Worm (Caenorhabditis elegans) whole organism, L4 larva: ENCODE results near the gene T11G6.2.

ENCODE experiments used
- F37D6.2 ChIP-seq: sonication (generic microtip); optimal IDR thresholded peaks from 2 replicates; lab custom pipeline; 2016; ENCODE audit warnings: mild to moderate bottlenecking, missing genetic modification characterization, missing compliant biosample characterization
- T20F7.1 ChIP-seq: fragments of 200-800 bp; sonication (Bioruptor generic); optimal IDR thresholded peaks from 2 replicates; lab custom pipeline; 2018; ENCODE audit warnings: mild to moderate bottlenecking, missing genetic modification characterization, missing compliant biosample characterization
- T26A8.4 ChIP-seq: fragments of 200-800 bp; sonication (Bioruptor generic); IDR thresholded peaks from 2 replicates; pipeline ENCODE4 v1.3.6; 2022; ENCODE audit warnings: missing genetic modification characterization, missing compliant biosample characterization
- Y105C5A.15 ChIP-seq: fragments of 200-800 bp; sonication (Bioruptor generic); IDR thresholded peaks from 2 replicates; pipeline ENCODE4 v1.3.6; 2022; ENCODE audit warnings: missing genetic modification characterization, missing compliant biosample characterization
- ZK546.5 ChIP-seq, 2 experiments: sonication (generic microtip); optimal IDR thresholded peaks; 2 replicates each; lab custom pipeline; 2017; ENCODE audit warnings: missing biosample characterization in 2 of 2, missing genetic modification characterization in 2 of 2
- ama-1 ChIP-seq: fragments of 150-350 bp; optimal IDR thresholded peaks from 2 replicates; lab custom pipeline; 2014; ENCODE audit warnings: inconsistent platforms, mixed read lengths
- ceh-20 ChIP-seq: fragments of 200-800 bp; sonication (Bioruptor generic); IDR thresholded peaks from 2 replicates; pipeline ENCODE4 v1.3.6; 2022; ENCODE audit warnings: missing genetic modification reagents, missing genetic modification characterization, missing compliant biosample characterization
- ceh-82 ChIP-seq: sonication (generic microtip); optimal IDR thresholded peaks from 2 replicates; lab custom pipeline; 2017; ENCODE audit warnings: missing biosample characterization, missing genetic modification characterization
- cey-2 ChIP-seq: sonication (generic microtip); optimal IDR thresholded peaks from 3 replicates; lab custom pipeline; 2017; ENCODE audit warnings: missing genetic modification characterization, mild to moderate bottlenecking, missing compliant biosample characterization, antibody characterized with exemption, borderline replicate concordance; ENCODE audit not compliant: insufficient read depth
- ctbp-1 ChIP-seq: fragments of 200-800 bp; sonication (Bioruptor generic); IDR thresholded peaks from 2 replicates; pipeline ENCODE4 v1.3.6; 2022; ENCODE audit warnings: missing genetic modification reagents, missing genetic modification characterization, missing compliant biosample characterization
- daf-19 ChIP-seq: fragments of 200-800 bp; sonication (Bioruptor generic); conservative IDR thresholded peaks from 2 replicates; pipeline ENCODE4 v1.3.6; 2022; ENCODE audit warnings: missing genetic modification characterization, missing compliant biosample characterization
- dmd-8 ChIP-seq: fragments of 200-800 bp; sonication (Bioruptor generic); IDR thresholded peaks from 2 replicates; pipeline ENCODE4 v1.3.6; 2022; ENCODE audit warnings: missing genetic modification characterization, missing compliant biosample characterization
- dve-1 ChIP-seq: sonication (generic microtip); optimal IDR thresholded peaks from 2 replicates; lab custom pipeline; 2017; ENCODE audit warnings: antibody characterized with exemption, mild to moderate bottlenecking, missing genetic modification characterization, missing compliant biosample characterization; ENCODE audit not compliant: insufficient read depth
- egl-43 ChIP-seq: fragments of 200-800 bp; sonication (Bioruptor generic); IDR thresholded peaks from 2 replicates; pipeline ENCODE4 v1.3.6; 2022; ENCODE audit warnings: missing genetic modification reagents, missing genetic modification characterization, missing compliant biosample characterization
- fkh-10 ChIP-seq: fragments of 150-350 bp; optimal IDR thresholded peaks from 2 replicates; lab custom pipeline; 2014; ENCODE audit warnings: missing biosample characterization, missing genetic modification reagents, missing genetic modification characterization
- hlh-30 ChIP-seq: sonication (generic microtip); optimal IDR thresholded peaks from 2 replicates; lab custom pipeline; 2017; ENCODE audit warnings: antibody characterized with exemption, mild to moderate bottlenecking, missing genetic modification characterization, missing compliant biosample characterization; ENCODE audit not compliant: insufficient read depth
- hmg-1.1 ChIP-seq: fragments of 200-800 bp; sonication (Bioruptor generic); IDR thresholded peaks from 2 replicates; pipeline ENCODE4 v1.3.6; 2022; ENCODE audit warnings: missing genetic modification reagents, missing genetic modification characterization, missing compliant biosample characterization
- jun-1 ChIP-seq: fragments of 150-350 bp; optimal IDR thresholded peaks from 2 replicates; lab custom pipeline; 2014; ENCODE audit warnings: missing biosample characterization, missing genetic modification reagents, missing genetic modification characterization
- lin-1 ChIP-seq: fragments of 200-800 bp; sonication (Bioruptor generic); IDR thresholded peaks from 2 replicates; pipeline ENCODE4 v1.3.6; 2022; ENCODE audit warnings: missing genetic modification reagents, missing genetic modification characterization, missing compliant biosample characterization
- lin-13 ChIP-seq: fragments of 150-350 bp; optimal IDR thresholded peaks from 2 replicates; lab custom pipeline; 2014; ENCODE audit warnings: missing biosample characterization, missing genetic modification reagents, missing genetic modification characterization
- lin-38 ChIP-seq: fragments of 200-800 bp; sonication (Bioruptor generic); IDR thresholded peaks from 2 replicates; pipeline ENCODE4 v1.3.6; 2022; ENCODE audit warnings: missing genetic modification reagents, missing genetic modification characterization, missing compliant biosample characterization
- mdl-1 ChIP-seq, 2 experiments: fragments of 150-350 bp in 1 of 2; sonication (generic microtip) in 1 of 2; optimal IDR thresholded peaks; 2 replicates each; lab custom pipeline; 2014 to 2017; ENCODE audit warnings: missing biosample characterization in 2 of 2, missing genetic modification characterization in 2 of 2
- mep-1 ChIP-seq: fragments of 150-350 bp; sonication (generic microtip); optimal IDR thresholded peaks from 3 replicates; lab custom pipeline; 2014; ENCODE audit warnings: missing biosample characterization, missing genetic modification characterization
- mxl-3 ChIP-seq: fragments of 200-800 bp; sonication (Bioruptor generic); optimal IDR thresholded peaks from 2 replicates; lab custom pipeline; 2018; ENCODE audit warnings: mild to moderate bottlenecking, missing genetic modification characterization, missing compliant biosample characterization
- nhr-10 ChIP-seq: fragments of 150-350 bp; optimal IDR thresholded peaks from 2 replicates; lab custom pipeline; 2014; ENCODE audit warnings: missing biosample characterization, missing genetic modification characterization
- nhr-102 ChIP-seq: sonication (generic microtip); optimal IDR thresholded peaks from 2 replicates; lab custom pipeline; 2016; ENCODE audit warnings: mild to moderate bottlenecking, missing genetic modification characterization, moderate library complexity, missing compliant biosample characterization
- nhr-25 ChIP-seq: sonication (generic microtip); optimal IDR thresholded peaks from 2 replicates; lab custom pipeline; 2017; ENCODE audit warnings: missing genetic modification characterization, mild to moderate bottlenecking, missing compliant biosample characterization, antibody characterized with exemption, moderate library complexity, borderline replicate concordance; ENCODE audit not compliant: insufficient read depth
- nhr-42 ChIP-seq: fragments of 200-800 bp; sonication (Bioruptor generic); IDR thresholded peaks from 2 replicates; pipeline ENCODE4 v1.3.6; 2022; ENCODE audit warnings: missing genetic modification characterization, missing compliant biosample characterization
- nhr-6 ChIP-seq: fragments of 150-350 bp; optimal IDR thresholded peaks from 2 replicates; lab custom pipeline; 2014; ENCODE audit warnings: missing biosample characterization, missing genetic modification characterization
- nhr-77 ChIP-seq: fragments of 150-350 bp; optimal IDR thresholded peaks from 2 replicates; lab custom pipeline; 2014; ENCODE audit warnings: missing biosample characterization, missing genetic modification characterization
- php-3 ChIP-seq: fragments of 200-800 bp; sonication (Bioruptor generic); IDR thresholded peaks from 2 replicates; pipeline ENCODE4 v1.3.6; 2022; ENCODE audit warnings: missing genetic modification reagents, missing genetic modification characterization, missing compliant biosample characterization
- pqm-1 ChIP-seq: sonication (generic microtip); optimal IDR thresholded peaks from 2 replicates; lab custom pipeline; 2017; ENCODE audit warnings: missing biosample characterization, missing genetic modification characterization
- rbr-2 ChIP-seq: sonication (generic microtip); optimal IDR thresholded peaks from 2 replicates; lab custom pipeline; 2016; ENCODE audit warnings: missing genotype, missing genetic modification characterization, missing compliant biosample characterization
- set-16 ChIP-seq: fragments of 200-800 bp; sonication (Bioruptor generic); IDR thresholded peaks from 2 replicates; pipeline ENCODE4 v1.3.6; 2022; ENCODE audit warnings: missing genetic modification reagents, missing genetic modification characterization, missing compliant biosample characterization
- spr-1 ChIP-seq: sonication (generic microtip); optimal IDR thresholded peaks from 2 replicates; lab custom pipeline; 2016; ENCODE audit warnings: mild to moderate bottlenecking, missing genetic modification characterization, missing compliant biosample characterization
- tag-97 ChIP-seq: fragments of 200-800 bp; sonication (Bioruptor generic); IDR thresholded peaks from 2 replicates; pipeline ENCODE4 v1.3.6; 2022; ENCODE audit warnings: missing genetic modification characterization, missing compliant biosample characterization
- tra-1 ChIP-seq: fragments of 200-800 bp; sonication (Bioruptor generic); IDR thresholded peaks from 2 replicates; pipeline ENCODE4 v1.3.6; 2022; ENCODE audit warnings: missing genetic modification reagents, missing genetic modification characterization, missing compliant biosample characterization
- unc-62 ChIP-seq, 3 experiments: fragments of 150-350 bp in 1 of 3; sonication (generic microtip); optimal IDR thresholded peaks in 2 of 3; peaks in 1 of 3; 1 replicate in 1 of 3; 2 replicates in 2 of 3; lab custom pipeline; 2014 to 2017; ENCODE audit warnings: missing biosample characterization in 3 of 3, missing genetic modification characterization in 3 of 3, missing genetic modification reagents in 3 of 3, missing genotype in 1 of 3
- zfp-2 ChIP-seq: sonication (generic microtip); optimal IDR thresholded peaks from 2 replicates; lab custom pipeline; 2016; ENCODE audit warnings: mild to moderate bottlenecking, missing genetic modification characterization, missing compliant biosample characterization
- zfp-3 ChIP-seq: fragments of 200-800 bp; sonication (Bioruptor generic); conservative IDR thresholded peaks from 2 replicates; pipeline ENCODE4 v1.3.6; 2022; ENCODE audit warnings: missing genetic modification reagents, missing genetic modification characterization, missing compliant biosample characterization
- zip-2 ChIP-seq: fragments of 150-350 bp; optimal IDR thresholded peaks from 2 replicates; lab custom pipeline; 2014; ENCODE audit warnings: missing biosample characterization, missing genetic modification characterization

The T11G6.2 gene

ce11 chrIV:10821672-10822304 is 36.5 kb downstream of the T11G6.2 start (continued):
- no peak; the same call in none of the 2 replicates for TF ChIP-seq lin-38
- TF ChIP-seq unc-62 (GFP tag; optimal IDR thresholded peaks at IDR 0.05 in 1 of 2; lab: Kevin White, UChicago), result peak in 1 of 2 experiments; percentile 95
- TF ChIP-seq unc-62 (tag; optimal IDR thresholded peaks at IDR 0.05; lab: Kevin White, UChicago), result no peak
- TF ChIP-seq ZK546.5 (tag; optimal IDR thresholded peaks at IDR 0.05; lab: Kevin White, UChicago), result no peak
- peak; percentile 68; the same call in 1 of the 2 replicates for TF ChIP-seq daf-19 (GFP tag; lab: Robert Waterston, UW)
- peak; percentile 96 for TF ChIP-seq mep-1 (tag; lab: Kevin White, UChicago)
- peak; percentile 47 for TF ChIP-seq nhr-102 (tag; lab: Kevin White, UChicago)
- TF ChIP-seq Y105C5A.15, result no peak
- no peak for TF ChIP-seq zfp-3
- peak; percentile 61 for TF ChIP-seq spr-1 (tag; lab: Kevin White, UChicago)
- peak; percentile 61 for TF ChIP-seq set-16
- peak; percentile 75; the same call in 1 of the 2 replicates for TF ChIP-seq nhr-42 (GFP tag; lab: Robert Waterston, UW)
- TF ChIP-seq nhr-77 (tag; lab: Kevin White, UChicago), result peak; percentile 69
- TF ChIP-seq jun-1 (tag; lab: Kevin White, UChicago), result peak; percentile 73
- TF ChIP-seq nhr-25 (tag; lab: Kevin White, UChicago), result peak; percentile 92
- TF ChIP-seq nhr-10 (tag; lab: Kevin White, UChicago), result peak; percentile 88
- TF ChIP-seq ceh-20 (GFP tag; lab: Robert Waterston, UW), result peak; percentile 76; the same call in 1 of the 2 replicates
- peak; percentile 71 for TF ChIP-seq F37D6.2 (tag; lab: Kevin White, UChicago)
- peak; percentile 67 for TF ChIP-seq T26A8.4 (GFP tag; lab: Robert Waterston, UW)
- no peak for TF ChIP-seq zip-2 (tag; lab: Kevin White, UChicago)
- peak; percentile 33 for TF ChIP-seq pqm-1 (tag; lab: Kevin White, UChicago)
- TF ChIP-seq egl-43 (GFP tag; lab: Robert Waterston, UW), result 0 out of 2 replicates have a peak, but pooled peaks have one; percentile 27
- no peak for TF ChIP-seq php-3 (GFP tag; lab: Robert Waterston, UW)
- peak; percentile 64 for TF ChIP-seq lin-13 (GFP tag; lab: Kevin White, UChicago)
- TF ChIP-seq nhr-6 (tag; lab: Kevin White, UChicago), result peak; percentile 59
- TF ChIP-seq dve-1 (tag; lab: Kevin White, UChicago), result peak; percentile 91
- peak; percentile 51; the same call in 1 of the 2 replicates for TF ChIP-seq tra-1 (GFP tag; lab: Robert Waterston, UW)
- TF ChIP-seq cey-2 (tag; lab: Kevin White, UChicago), result no peak
- TF ChIP-seq zfp-2 (tag; lab: Kevin White, UChicago), result peak; percentile 6
- TF ChIP-seq tag-97 (GFP tag; lab: Robert Waterston, UW), result no peak
- peak; percentile 46; the same call in 1 of the 2 replicates for TF ChIP-seq dmd-8 (GFP tag; lab: Robert Waterston, UW)
- peak; percentile 38 for TF ChIP-seq hlh-30 (tag; lab: Kevin White, UChicago)
- TF ChIP-seq ctbp-1 (GFP tag; lab: Robert Waterston, UW), result peak; percentile 71; the same call in 1 of the 2 replicates
- peak; percentile 48 for TF ChIP-seq lin-1 (GFP tag; lab: Robert Waterston, UW)
- no peak for TF ChIP-seq ceh-82
- TF ChIP-seq mdl-1 (tag; optimal IDR thresholded peaks at IDR 0.05; lab: Kevin White, UChicago), result peak; percentile 63 to 89
- peak; percentile 76 for TF ChIP-seq fkh-10 (GFP tag; lab: Kevin White, UChicago)
- peak; percentile 80 for TF ChIP-seq ama-1
- TF ChIP-seq rbr-2 (tag; lab: Kevin White, UChicago), result peak; percentile 94
- TF ChIP-seq hmg-1.1 (GFP tag; lab: Robert Waterston, UW), result peak; percentile 84
- peak; percentile 67 for TF ChIP-seq T20F7.1 (GFP tag; lab: Kevin White, UChicago)
- peak; percentile 66 for TF ChIP-seq mxl-3 (GFP tag; lab: Kevin White, UChicago)
